Worm (Caenorhabditis elegans) whole organism, L2 larva: ENCODE measurements around the gene ptc-1.

ENCODE experiments used
- blmp-1 ChIP-seq: sonication (generic microtip); optimal IDR thresholded peaks from 2 replicates; lab custom pipeline; 2017; ENCODE audit warnings: missing genetic modification characterization, mild to moderate bottlenecking, missing compliant biosample characterization, antibody characterized with exemption, moderate library complexity; ENCODE audit not compliant: insufficient read depth
- dmd-4 ChIP-seq: sonication (generic microtip); optimal IDR thresholded peaks from 2 replicates; lab custom pipeline; 2017; ENCODE audit warnings: missing biosample characterization, missing genetic modification characterization
- lin-13 ChIP-seq: fragments of 150-350 bp; optimal IDR thresholded peaks from 2 replicates; lab custom pipeline; 2014; ENCODE audit warnings: missing biosample characterization, missing genetic modification reagents, missing genetic modification characterization
- lin-39 ChIP-seq: fragments of 150-350 bp; optimal IDR thresholded peaks from 2 replicates; lab custom pipeline; 2014; ENCODE audit warnings: missing biosample characterization, missing genetic modification reagents, missing genetic modification characterization
- mab-5 ChIP-seq: fragments of 150-350 bp; optimal IDR thresholded peaks from 2 replicates; lab custom pipeline; 2014; ENCODE audit warnings: missing biosample characterization, missing genetic modification characterization
- nhr-237 ChIP-seq: fragments of 150-350 bp; optimal IDR thresholded peaks from 2 replicates; lab custom pipeline; 2014; ENCODE audit warnings: missing biosample characterization, missing genetic modification characterization
- nhr-25 ChIP-seq: fragments of 150-350 bp; sonication (generic microtip); optimal IDR thresholded peaks from 3 replicates; lab custom pipeline; 2014; ENCODE audit warnings: missing biosample characterization, missing genetic modification characterization
- sma-3 ChIP-seq: sonication (generic microtip); optimal IDR thresholded peaks from 2 replicates; lab custom pipeline; 2016; ENCODE audit warnings: missing genetic modification reagents, missing genetic modification characterization, missing compliant biosample characterization
- snpc-4 ChIP-seq: fragments of 150-350 bp; optimal IDR thresholded peaks from 2 replicates; lab custom pipeline; 2014; ENCODE audit warnings: missing biosample characterization, missing genetic modification characterization
- ztf-11 ChIP-seq: sonication (generic microtip); optimal IDR thresholded peaks from 2 replicates; lab custom pipeline; 2017; ENCODE audit warnings: missing biosample characterization, missing genetic modification characterization
- ztf-4 ChIP-seq: fragments of 150-350 bp; optimal IDR thresholded peaks from 2 replicates; lab custom pipeline; 2014; ENCODE audit warnings: missing biosample characterization, missing genetic modification characterization

- TF ChIP-seq mab-5 (tag; lab: Kevin White, UChicago): no peak
- TF ChIP-seq ztf-4 (tag; lab: Kevin White, UChicago): no peak
- no peak for TF ChIP-seq lin-39 (tag; lab: Kevin White, UChicago)
- no peak for TF ChIP-seq snpc-4 (tag; lab: Kevin White, UChicago)
- TF ChIP-seq nhr-237 (tag; lab: Kevin White, UChicago): no peak
- TF ChIP-seq sma-3: no peak
- TF ChIP-seq ztf-11 (tag; lab: Kevin White, UChicago): no peak
- no peak for TF ChIP-seq blmp-1 (tag; lab: Kevin White, UChicago)
- no peak for TF ChIP-seq dmd-4 (tag; lab: Kevin White, UChicago)
- no peak for TF ChIP-seq nhr-25 (tag; lab: Kevin White, UChicago)
- no peak for TF ChIP-seq lin-13 (GFP tag; lab: Kevin White, UChicago)
Observed at ce11 chrII:7900190-7900672, 7.2 kb downstream of the ptc-1 start, which contains the start of gene rev-1.
